Worm (Caenorhabditis elegans): Measurements from ENCODE around the gene F10C2.3.

- no peak for TF ChIP-seq F55B11.4 (tag; optimal IDR thresholded peaks at IDR 0.05; ENCODE audit: borderline replicate concordance, insufficient read depth)
- no peak for TF ChIP-seq Y56A3A.18 (GFP tag; IDR thresholded peaks at IDR 0.05)
- TF ChIP-seq unc-62 (GFP tag; optimal IDR thresholded peaks at IDR 0.05): no peak
- no peak for TF ChIP-seq lin-40 (tag; optimal IDR thresholded peaks at IDR 0.05)
- no peak for TF ChIP-seq xnd-1 (tag; optimal IDR thresholded peaks at IDR 0.05)
- TF ChIP-seq dpl-1 (GFP tag; optimal IDR thresholded peaks at IDR 0.05): no peak
- no peak for TF ChIP-seq nhr-27 (tag; optimal IDR thresholded peaks at IDR 0.05)
- TF ChIP-seq sdz-38 (tag; optimal IDR thresholded peaks at IDR 0.05): no peak
- no peak for TF ChIP-seq ztf-18 (tag; optimal IDR thresholded peaks at IDR 0.05)
- TF ChIP-seq madf-3 (GFP tag; IDR thresholded peaks at IDR 0.05): no peak
- no peak for TF ChIP-seq ztf-28 (GFP tag; IDR thresholded peaks at IDR 0.05)
- TF ChIP-seq ztf-25 (GFP tag; IDR thresholded peaks at IDR 0.05): no peak
- no peak for TF ChIP-seq F49E8.2 (tag; optimal IDR thresholded peaks at IDR 0.05; ENCODE audit: insufficient read depth)
- TF ChIP-seq akir-1 (GFP tag; optimal IDR thresholded peaks at IDR 0.05): no peak
These were observed 17.8 kb downstream of the F10C2.3 start for ce11 chrV:12037889-12038288.

All from whole organism, young adult.